Worm (Caenorhabditis elegans) whole organism, early embryonic: Measurements from ENCODE around the gene F10C1.23.

Experiments
- F13C5.2 ChIP-seq: sonication (generic microtip); optimal IDR thresholded peaks from 2 replicates; lab custom pipeline; 2017; ENCODE audit warnings: mild to moderate bottlenecking, missing genetic modification characterization, inconsistent platforms, missing compliant biosample characterization
- aly-1 ChIP-seq: sonication (generic microtip); optimal IDR thresholded peaks from 2 replicates; lab custom pipeline; 2016; ENCODE audit warnings: missing genetic modification characterization, missing compliant biosample characterization
- ama-1 ChIP-seq: fragments of 150-350 bp; optimal IDR thresholded peaks from 2 replicates; lab custom pipeline; 2014
- ceh-13 ChIP-seq: fragments of 200-800 bp; sonication (Bioruptor generic); optimal IDR thresholded peaks from 2 replicates; lab custom pipeline; 2018; ENCODE audit warnings: mild to moderate bottlenecking, missing genetic modification characterization, missing compliant biosample characterization
- flt-1 ChIP-seq: fragments of 200-800 bp; sonication (Bioruptor generic); IDR thresholded peaks from 2 replicates; pipeline ENCODE4 v1.3.6; 2022; ENCODE audit warnings: missing genetic modification characterization, missing compliant biosample characterization
- hnd-1 ChIP-seq: sonication (generic microtip); optimal IDR thresholded peaks from 2 replicates; lab custom pipeline; 2016; ENCODE audit warnings: missing genetic modification characterization, missing compliant biosample characterization
- scrt-1 ChIP-seq: fragments of 200-800 bp; sonication (Bioruptor generic); IDR thresholded peaks from 2 replicates; pipeline ENCODE4 v1.3.6; 2022; ENCODE audit warnings: missing genetic modification characterization, missing compliant biosample characterization

ce11 chrII:5712126-5712525 is 45.7 kb upstream of the F10C1.23 start:
- TF ChIP-seq ama-1 (lab: Kevin White, UChicago): peak; percentile 28
- no peak for TF ChIP-seq F13C5.2 (tag; lab: Kevin White, UChicago)
- TF ChIP-seq aly-1 (tag; lab: Kevin White, UChicago): no peak
- TF ChIP-seq flt-1: no peak
- no peak for TF ChIP-seq ceh-13 (GFP tag; lab: Kevin White, UChicago)
- no peak for TF ChIP-seq scrt-1 (GFP tag; lab: Robert Waterston, UW)
- no peak for TF ChIP-seq hnd-1 (tag; lab: Kevin White, UChicago)
